Fruit fly (Drosophila melanogaster) whole organism, adult: ENCODE measurements around the gene ouib.

Source experiments
- Mnt ChIP-seq: fragments of 200-800 bp; sonication (Bioruptor generic); optimal IDR thresholded peaks from 2 replicates; lab custom pipeline; 2016; ENCODE audit warnings: missing biosample characterization, mild to moderate bottlenecking, missing genetic modification characterization
- pad ChIP-seq: fragments of 200-800 bp; sonication (Bioruptor generic); optimal IDR thresholded peaks from 3 replicates; lab custom pipeline; 2017; ENCODE audit warnings: missing biosample characterization, missing genetic modification characterization, mild to moderate bottlenecking, moderate library complexity, missing genetic modification reagents
- toe ChIP-seq: fragments of 200-800 bp; sonication (Bioruptor generic); optimal IDR thresholded peaks from 2 replicates; lab custom pipeline; 2016; ENCODE audit warnings: missing biosample characterization, missing genetic modification characterization

DNA sequence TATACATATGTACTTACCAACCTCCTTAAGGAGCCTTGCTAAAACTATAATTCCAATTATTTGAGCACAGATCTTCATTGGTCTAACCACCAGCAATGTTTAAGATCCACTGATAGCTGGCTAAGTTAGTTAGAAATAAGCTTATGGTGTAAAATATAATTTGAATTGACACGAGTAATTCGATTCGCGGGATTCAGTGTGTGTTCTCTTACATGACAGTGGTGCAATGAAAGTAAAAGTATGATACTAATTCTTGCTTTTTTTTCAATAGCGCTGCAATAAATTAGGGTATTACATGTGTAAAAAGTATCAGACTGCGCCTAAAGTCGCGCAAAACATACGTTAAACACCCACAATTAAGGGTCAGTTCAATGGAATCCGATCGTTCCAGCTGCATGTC, 45.3 kb upstream of the ouib start, which contains the start of gene CG33325:
- TF ChIP-seq toe (GFP tag; lab: Kevin White, UChicago) (no peak), pad (GFP tag; lab: Kevin White, UChicago) (no peak), Mnt (no peak)
